Fruit fly (Drosophila melanogaster) whole organism, embryonic: ENCODE results near the gene CG3634.

Experiments used
- BEAF-32 ChIP-seq: fragments of 200-800 bp; sonication (Bioruptor generic); optimal IDR thresholded peaks from 3 replicates; lab custom pipeline; 2017; ENCODE audit warnings: missing biosample characterization, missing genetic modification characterization, mild to moderate bottlenecking, moderate library complexity, missing genetic modification reagents
- Bgb ChIP-seq: fragments of 200-800 bp; sonication (Bioruptor generic); IDR thresholded peaks from 2 replicates; pipeline ENCODE4 v1.3.6; 2022; ENCODE audit warnings: missing biosample characterization, missing genetic modification characterization; ENCODE audit not compliant: partially characterized antibody
- CG10565 ChIP-seq: fragments of 200-800 bp; sonication (Bioruptor generic); optimal IDR thresholded peaks from 3 replicates; lab custom pipeline; 2016; ENCODE audit warnings: missing biosample characterization, mild to moderate bottlenecking, missing genetic modification characterization
- CG11504 ChIP-seq: fragments of 200-800 bp; sonication (Bioruptor generic); optimal IDR thresholded peaks from 3 replicates; lab custom pipeline; 2019; ENCODE audit warnings: missing biosample characterization, mild to moderate bottlenecking, missing genetic modification characterization, moderate library complexity
- CG14710 ChIP-seq: fragments of 200-800 bp; sonication (Bioruptor generic); optimal IDR thresholded peaks from 3 replicates; lab custom pipeline; 2019; ENCODE audit warnings: missing biosample characterization, mild to moderate bottlenecking, missing genetic modification characterization, moderate library complexity
- CG15514 ChIP-seq: fragments of 200-800 bp; sonication (Bioruptor generic); optimal IDR thresholded peaks from 3 replicates; lab custom pipeline; 2017; ENCODE audit warnings: missing biosample characterization, missing genetic modification characterization, mild to moderate bottlenecking, moderate library complexity, missing genetic modification reagents
- CG1603 ChIP-seq: fragments of 200-800 bp; sonication (Bioruptor generic); optimal IDR thresholded peaks from 2 replicates; lab custom pipeline; 2019; ENCODE audit warnings: missing biosample characterization, mild to moderate bottlenecking, missing genetic modification characterization, moderate library complexity
- CG17829 ChIP-seq: fragments of 200-800 bp; optimal IDR thresholded peaks from 2 replicates; lab custom pipeline; 2019; ENCODE audit warnings: missing biosample characterization, mild to moderate bottlenecking, missing genetic modification characterization, moderate library complexity
- CG18262 ChIP-seq: fragments of 200-800 bp; optimal IDR thresholded peaks from 3 replicates; lab custom pipeline; 2019; ENCODE audit warnings: missing biosample characterization, mild to moderate bottlenecking, missing genetic modification characterization, moderate library complexity
- CG18764 ChIP-seq: fragments of 200-800 bp; sonication (Bioruptor generic); optimal IDR thresholded peaks from 3 replicates; lab custom pipeline; 2016; ENCODE audit warnings: missing biosample characterization, missing genetic modification characterization
- CG2120 ChIP-seq: fragments of 200-800 bp; sonication (Bioruptor generic); optimal IDR thresholded peaks from 3 replicates; lab custom pipeline; 2016; ENCODE audit warnings: missing biosample characterization, missing genetic modification characterization
- CG31224 ChIP-seq: fragments of 200-800 bp; sonication (Bioruptor generic); IDR thresholded peaks from 2 replicates; pipeline ENCODE4 v1.3.6; 2022; ENCODE audit warnings: missing biosample characterization, missing genetic modification characterization
- CG42726 ChIP-seq: fragments of 200-800 bp; sonication (Bioruptor generic); IDR thresholded peaks from 2 replicates; pipeline ENCODE4 v1.3.6; 2022; ENCODE audit warnings: missing biosample characterization, missing genetic modification characterization; ENCODE audit not compliant: partially characterized antibody
- CG6791 ChIP-seq: fragments of 200-800 bp; sonication (Bioruptor generic); IDR thresholded peaks from 3 replicates; pipeline ENCODE4 v1.3.6; 2022; ENCODE audit warnings: missing biosample characterization, missing genetic modification characterization; ENCODE audit not compliant: partially characterized antibody
- CG7271 ChIP-seq: fragments of 200-800 bp; sonication (Bioruptor generic); optimal IDR thresholded peaks from 2 replicates; lab custom pipeline; 2018; ENCODE audit warnings: missing biosample characterization, mild to moderate bottlenecking, missing genetic modification characterization, moderate library complexity
- CG7786 ChIP-seq: fragments of 200-800 bp; sonication (Bioruptor generic); optimal IDR thresholded peaks from 2 replicates; lab custom pipeline; 2016; ENCODE audit warnings: missing biosample characterization, missing genetic modification characterization
- CG8359 ChIP-seq: fragments of 200-800 bp; sonication (Bioruptor generic); optimal IDR thresholded peaks from 2 replicates; lab custom pipeline; 2017; ENCODE audit warnings: missing biosample characterization, mild to moderate bottlenecking, missing genetic modification characterization, borderline replicate concordance
- CG9797 ChIP-seq: fragments of 200-800 bp; sonication (Bioruptor generic); optimal IDR thresholded peaks from 3 replicates; lab custom pipeline; 2018; ENCODE audit warnings: missing biosample characterization, mild to moderate bottlenecking, missing genetic modification characterization
- Dll ChIP-seq: fragments of 200-800 bp; sonication (Bioruptor generic); IDR thresholded peaks from 4 replicates; pipeline ENCODE4 v1.3.6; 2022; ENCODE audit warnings: missing biosample characterization, missing genetic modification characterization; ENCODE audit not compliant: partially characterized antibody
- Dp ChIP-seq: fragments of 200-800 bp; sonication (Bioruptor generic); optimal IDR thresholded peaks from 2 replicates; lab custom pipeline; 2018; ENCODE audit warnings: missing biosample characterization, mild to moderate bottlenecking, missing genetic modification characterization, moderate library complexity
- Eip74EF ChIP-seq, 2 experiments: fragments of 200-800 bp in 1 of 2; fragments of >200 bp in 1 of 2; sonication (Bioruptor generic) in 1 of 2; optimal IDR thresholded peaks; 2 replicates each; lab custom pipeline; 2017 to 2019; ENCODE audit warnings: missing biosample characterization in 2 of 2, missing genetic modification characterization in 2 of 2, mild to moderate bottlenecking in 1 of 2, moderate library complexity in 1 of 2
- Hand ChIP-seq: fragments of 200-800 bp; sonication (Bioruptor generic); optimal IDR thresholded peaks from 2 replicates; lab custom pipeline; 2017; ENCODE audit warnings: mild to moderate bottlenecking, missing biosample characterization, missing genetic modification reagents, missing genetic modification characterization
- Lhr ChIP-seq: fragments of 200-800 bp; sonication (Bioruptor generic); optimal IDR thresholded peaks from 3 replicates; lab custom pipeline; 2017; ENCODE audit warnings: mild to moderate bottlenecking, missing biosample characterization, missing genetic modification reagents, missing genetic modification characterization
- MBD-R2 ChIP-seq: fragments of 200-800 bp; sonication (Bioruptor generic); IDR thresholded peaks from 2 replicates; pipeline ENCODE4 v1.3.6; 2022; ENCODE audit warnings: missing biosample characterization, missing genetic modification characterization
- Opbp ChIP-seq: fragments of 200-800 bp; sonication (Bioruptor generic); IDR thresholded peaks from 3 replicates; pipeline ENCODE4 v1.3.6; 2022; ENCODE audit warnings: missing biosample characterization, missing genetic modification characterization; ENCODE audit not compliant: partially characterized antibody
- Sin3A ChIP-seq: fragments of >200 bp; optimal IDR thresholded peaks from 2 replicates; lab custom pipeline; 2018
- Xrp1 ChIP-seq: fragments of 200-800 bp; sonication (Bioruptor generic); IDR thresholded peaks from 2 replicates; pipeline ENCODE4 v1.3.6; 2022; ENCODE audit warnings: missing biosample characterization, missing genetic modification characterization
- amos ChIP-seq: fragments of 200-800 bp; sonication (Bioruptor generic); IDR thresholded peaks from 2 replicates; pipeline ENCODE4 v1.3.6; 2022; ENCODE audit warnings: missing biosample characterization, missing genetic modification characterization; ENCODE audit not compliant: partially characterized antibody
- cwo ChIP-seq: fragments of 200-800 bp; sonication (Bioruptor generic); optimal IDR thresholded peaks from 3 replicates; lab custom pipeline; 2017; ENCODE audit warnings: missing biosample characterization, missing genetic modification characterization, mild to moderate bottlenecking, moderate library complexity, missing genetic modification reagents
- dati ChIP-seq: fragments of 200-800 bp; sonication (Bioruptor generic); IDR thresholded peaks from 2 replicates; pipeline ENCODE4 v1.3.6; 2022; ENCODE audit warnings: missing biosample characterization, missing genetic modification characterization
- emc ChIP-seq: fragments of 200-800 bp; sonication (Bioruptor generic); optimal IDR thresholded peaks from 2 replicates; lab custom pipeline; 2016; ENCODE audit warnings: missing biosample characterization, missing genetic modification characterization
- en ChIP-seq: fragments of 200-800 bp; sonication (Bioruptor generic); optimal IDR thresholded peaks from 2 replicates; lab custom pipeline; 2016; ENCODE audit warnings: missing biosample characterization, missing genetic modification characterization
- esg ChIP-seq: fragments of 200-800 bp; sonication (Bioruptor generic); conservative IDR thresholded peaks from 2 replicates; pipeline ENCODE4 v1.3.6; 2022; ENCODE audit warnings: missing biosample characterization, missing genetic modification characterization
- jing ChIP-seq: fragments of 200-800 bp; sonication (Bioruptor generic); optimal IDR thresholded peaks from 2 replicates; lab custom pipeline; 2018; ENCODE audit warnings: missing biosample characterization, mild to moderate bottlenecking, missing genetic modification characterization
- lmd ChIP-seq: fragments of 200-800 bp; sonication (Bioruptor generic); IDR thresholded peaks from 2 replicates; pipeline ENCODE4 v1.3.6; 2022; ENCODE audit warnings: missing biosample characterization, missing genetic modification characterization
- mld ChIP-seq: fragments of 200-800 bp; sonication (Bioruptor generic); IDR thresholded peaks from 3 replicates; pipeline ENCODE4 v1.3.6; 2022; ENCODE audit warnings: missing biosample characterization, missing genetic modification characterization; ENCODE audit not compliant: partially characterized antibody
- nmo ChIP-seq: fragments of 200-800 bp; sonication (Bioruptor generic); optimal IDR thresholded peaks from 2 replicates; lab custom pipeline; 2018; ENCODE audit warnings: missing biosample characterization, mild to moderate bottlenecking, missing genetic modification characterization, moderate library complexity
- phol ChIP-seq: fragments of 200-800 bp; sonication (Bioruptor generic); optimal IDR thresholded peaks from 3 replicates; lab custom pipeline; 2018; ENCODE audit warnings: missing biosample characterization, mild to moderate bottlenecking, missing genetic modification characterization, moderate library complexity
- ranshi ChIP-seq: fragments of 200-800 bp; sonication (Bioruptor generic); IDR thresholded peaks from 2 replicates; pipeline ENCODE4 v1.3.6; 2022; ENCODE audit warnings: missing biosample characterization, missing genetic modification characterization
- repo ChIP-seq: fragments of 200-800 bp; sonication (Bioruptor generic); optimal IDR thresholded peaks from 2 replicates; lab custom pipeline; 2016; ENCODE audit warnings: missing biosample characterization, missing genetic modification characterization
- scrt ChIP-seq: fragments of 200-800 bp; sonication (Bioruptor generic); optimal IDR thresholded peaks from 2 replicates; lab custom pipeline; 2018; ENCODE audit warnings: missing biosample characterization, mild to moderate bottlenecking, missing genetic modification characterization, moderate library complexity
- sima ChIP-seq: fragments of 200-800 bp; sonication (Bioruptor generic); optimal IDR thresholded peaks from 2 replicates; lab custom pipeline; 2016; ENCODE audit warnings: missing biosample characterization, missing genetic modification characterization
- ssp ChIP-seq: fragments of 200-800 bp; sonication (Bioruptor generic); IDR thresholded peaks from 2 replicates; pipeline ENCODE4 v1.3.6; 2022; ENCODE audit warnings: missing biosample characterization, missing genetic modification characterization
- unc-4 ChIP-seq: fragments of 200-800 bp; sonication (Bioruptor generic); IDR thresholded peaks from 2 replicates; pipeline ENCODE4 v1.3.6; 2022; ENCODE audit warnings: missing biosample characterization, missing genetic modification characterization; ENCODE audit not compliant: partially characterized antibody
- vnd ChIP-seq: fragments of 200-800 bp; sonication (Bioruptor generic); IDR thresholded peaks from 3 replicates; pipeline ENCODE4 v1.3.6; 2022; ENCODE audit warnings: missing biosample characterization, missing genetic modification characterization; ENCODE audit not compliant: partially characterized antibody

The CG3634 gene

dm6 chr3L:20815666-20816375 lies 6.7 kb upstream of the CG3634 start, which contains the start of the genes CG3618 and Pka-R1 (continued):
- TF ChIP-seq repo (GFP tag; lab: Kevin White, UChicago) (no peak), en (GFP tag; lab: Kevin White, UChicago) (no peak), CG8359 (GFP tag; lab: Kevin White, UChicago) (no peak), CG11504 (tag; lab: Kevin White, UChicago) (no peak), CG18262 (tag; lab: Kevin White, UChicago) (no peak), CG42726 (no peak)

dm6 chr3L:20800208-20800607 lies 8.9 kb downstream of the CG3634 start, which contains the start of gene Spc105R:
Gene Spc105R, plus strand, starts transcription at chr3L:20800410.
- TF ChIP-seq emc (GFP tag; lab: Kevin White, UChicago) (no peak), esg (no peak), ssp (GFP tag; lab: Robert Waterston, UW) (no peak), jing (GFP tag; lab: Kevin White, UChicago) (no peak), CG2120 (GFP tag; lab: Kevin White, UChicago) (no peak), MBD-R2 (peak; percentile 74), Dp (peak; percentile 86), vnd (GFP tag; lab: Robert Waterston, UW) (peak; percentile 35; the same call in 1 of the 3 replicates), CG9797 (GFP tag; lab: Kevin White, UChicago) (peak; percentile 82), scrt (GFP tag; lab: Kevin White, UChicago) (no peak), Eip74EF (GFP tag; optimal IDR thresholded peaks at IDR 0.05; lab: Kevin White, UChicago) (no peak), amos (GFP tag; lab: Robert Waterston, UW) (peak; percentile 31; the same call in 1 of the 2 replicates), CG6791 (GFP tag; lab: Robert Waterston, UW) (peak; percentile 43; the same call in 2 of the 3 replicates), CG18764 (GFP tag; lab: Kevin White, UChicago) (no peak), ranshi (GFP tag; lab: Robert Waterston, UW) (no peak; the same call in 1 of the 2 replicates), Xrp1 (GFP tag; lab: Robert Waterston, UW) (no peak), cwo (GFP tag; lab: Kevin White, UChicago) (no peak), BEAF-32 (GFP tag; lab: Kevin White, UChicago) (peak; percentile 55), CG31224 (GFP tag; lab: Robert Waterston, UW) (no peak), phol (tag; lab: Kevin White, UChicago) (peak; percentile 72), Lhr (peak; percentile 96), Dll (GFP tag; lab: Robert Waterston, UW) (peak; percentile 53; the same call in 2 of the 4 replicates), mld (no peak), CG10565 (GFP tag; lab: Kevin White, UChicago) (no peak), Sin3A (peak; percentile 47), CG15514 (GFP tag; lab: Kevin White, UChicago) (peak; percentile 25), CG7271 (tag; lab: Kevin White, UChicago) (no peak), Opbp (peak; percentile 57; the same call in 1 of the 3 replicates), Hand (GFP tag; lab: Kevin White, UChicago) (no peak), sima (GFP tag; lab: Kevin White, UChicago) (no peak), CG8359 (GFP tag; lab: Kevin White, UChicago) (peak; percentile 22), CG14710 (tag; lab: Kevin White, UChicago) (peak; percentile 52), nmo (GFP tag; lab: Kevin White, UChicago) (peak; percentile 31), unc-4 (GFP tag; lab: Robert Waterston, UW) (peak; percentile 50), dati (GFP tag; lab: Robert Waterston, UW) (no peak), CG17829 (tag; lab: Kevin White, UChicago) (peak; percentile 26), CG7786 (GFP tag; lab: Kevin White, UChicago) (no peak), CG1603 (tag; lab: Kevin White, UChicago) (peak; percentile 80), lmd (no peak), Bgb (GFP tag; lab: Robert Waterston, UW) (peak; percentile 23; the same call in 1 of the 2 replicates)
